Fruit fly (Drosophila melanogaster) whole organism, embryonic: ENCODE measurements around the gene alphaTub84D.

Experiments
- Asciz ChIP-seq: fragments of 200-800 bp; sonication (Bioruptor generic); optimal IDR thresholded peaks from 2 replicates; lab custom pipeline; 2017; ENCODE audit warnings: missing biosample characterization, mild to moderate bottlenecking, missing genetic modification characterization, missing genetic modification reagents
- B-H2 ChIP-seq: fragments of 200-800 bp; sonication (Bioruptor generic); optimal IDR thresholded peaks from 2 replicates; lab custom pipeline; 2018; ENCODE audit warnings: missing biosample characterization, mild to moderate bottlenecking, missing genetic modification characterization
- CG1024 ChIP-seq: fragments of 200-800 bp; sonication (Bioruptor generic); IDR thresholded peaks from 2 replicates; pipeline ENCODE4 v1.3.6; 2022; ENCODE audit warnings: missing biosample characterization, missing genetic modification characterization
- CG10543 ChIP-seq: fragments of 200-800 bp; sonication (Bioruptor generic); optimal IDR thresholded peaks from 3 replicates; lab custom pipeline; 2017; ENCODE audit warnings: missing biosample characterization, mild to moderate bottlenecking, missing genetic modification characterization, moderate library complexity
- CG10565 ChIP-seq: fragments of 200-800 bp; sonication (Bioruptor generic); optimal IDR thresholded peaks from 3 replicates; lab custom pipeline; 2016; ENCODE audit warnings: missing biosample characterization, mild to moderate bottlenecking, missing genetic modification characterization
- CG11695 ChIP-seq: fragments of 200-800 bp; sonication (Bioruptor generic); IDR thresholded peaks from 3 replicates; pipeline ENCODE4 v1.3.6; 2022; ENCODE audit warnings: missing biosample characterization, missing genetic modification characterization
- CG13296 ChIP-seq: fragments of 200-800 bp; sonication (Bioruptor generic); optimal IDR thresholded peaks from 3 replicates; lab custom pipeline; 2018; ENCODE audit warnings: missing biosample characterization, mild to moderate bottlenecking, missing genetic modification characterization
- CG16779 ChIP-seq: fragments of 200-800 bp; sonication (Bioruptor generic); IDR thresholded peaks from 2 replicates; pipeline ENCODE4 v1.3.6; 2022; ENCODE audit warnings: missing biosample characterization, missing genetic modification characterization
- CG16863 ChIP-seq: fragments of 200-800 bp; sonication (Bioruptor generic); optimal IDR thresholded peaks from 3 replicates; lab custom pipeline; 2016; ENCODE audit warnings: missing biosample characterization, missing genetic modification characterization
- CG17802 ChIP-seq: fragments of 200-800 bp; sonication (Bioruptor generic); optimal IDR thresholded peaks from 2 replicates; lab custom pipeline; 2018; ENCODE audit warnings: missing biosample characterization, mild to moderate bottlenecking, missing genetic modification characterization, moderate library complexity
- CG18619 ChIP-seq: fragments of 200-800 bp; sonication (Bioruptor generic); optimal IDR thresholded peaks from 3 replicates; lab custom pipeline; 2017; ENCODE audit warnings: missing biosample characterization, mild to moderate bottlenecking, missing genetic modification characterization
- CG30431 ChIP-seq: fragments of 200-800 bp; sonication (Bioruptor generic); optimal IDR thresholded peaks from 2 replicates; lab custom pipeline; 2017; ENCODE audit warnings: missing biosample characterization, missing genetic modification characterization
- CG31388 ChIP-seq: fragments of 200-800 bp; sonication (Bioruptor generic); optimal IDR thresholded peaks from 2 replicates; lab custom pipeline; 2016; ENCODE audit warnings: missing biosample characterization, missing genetic modification characterization
- CG34224 ChIP-seq: fragments of 200-800 bp; sonication (Bioruptor generic); IDR thresholded peaks from 3 replicates; pipeline ENCODE4 v1.3.6; 2022; ENCODE audit warnings: missing biosample characterization, missing genetic modification characterization; ENCODE audit not compliant: partially characterized antibody
- CG4820 ChIP-seq: fragments of 200-800 bp; sonication (Bioruptor generic); optimal IDR thresholded peaks from 3 replicates; lab custom pipeline; 2016; ENCODE audit warnings: missing biosample characterization, missing genetic modification characterization
- CG4854 ChIP-seq: fragments of 200-800 bp; sonication (Bioruptor generic); optimal IDR thresholded peaks from 2 replicates; lab custom pipeline; 2016; ENCODE audit warnings: missing biosample characterization, missing genetic modification characterization, inconsistent platforms
- CG5180 ChIP-seq: fragments of 200-800 bp; sonication (Bioruptor generic); optimal IDR thresholded peaks from 3 replicates; lab custom pipeline; 2017; ENCODE audit warnings: missing biosample characterization, missing genetic modification characterization, mild to moderate bottlenecking, moderate library complexity, missing genetic modification reagents
- CG6175 ChIP-seq: fragments of 200-800 bp; sonication (Bioruptor generic); IDR thresholded peaks from 3 replicates; pipeline ENCODE4 v1.3.6; 2022; ENCODE audit warnings: missing biosample characterization, missing genetic modification characterization
- CG8290 ChIP-seq, 3 experiments: fragments of 200-800 bp; sonication (Bioruptor generic); optimal IDR thresholded peaks; 2 replicates each; lab custom pipeline; 2016 to 2019; ENCODE audit warnings: missing biosample characterization in 3 of 3, missing genetic modification characterization in 3 of 3, mild to moderate bottlenecking in 2 of 3, moderate library complexity in 1 of 3
- CG8924 ChIP-seq: fragments of 200-800 bp; optimal IDR thresholded peaks from 3 replicates; lab custom pipeline; 2019; ENCODE audit warnings: missing biosample characterization, mild to moderate bottlenecking, missing genetic modification characterization, moderate library complexity
- CHES-1-like ChIP-seq: fragments of 200-800 bp; sonication (Bioruptor generic); optimal IDR thresholded peaks from 2 replicates; lab custom pipeline; 2016; ENCODE audit warnings: missing biosample characterization, missing genetic modification characterization
- CTCF ChIP-seq: fragments of 200-800 bp; sonication (Bioruptor generic); optimal IDR thresholded peaks from 2 replicates; lab custom pipeline; 2017; ENCODE audit warnings: missing biosample characterization, mild to moderate bottlenecking, missing genetic modification characterization, moderate library complexity
- Deaf1 ChIP-seq: fragments of 200-800 bp; optimal IDR thresholded peaks from 3 replicates; lab custom pipeline; 2019; ENCODE audit warnings: missing biosample characterization, mild to moderate bottlenecking, missing genetic modification characterization, moderate library complexity
- Dll ChIP-seq: fragments of 200-800 bp; sonication (Bioruptor generic); IDR thresholded peaks from 4 replicates; pipeline ENCODE4 v1.3.6; 2022; ENCODE audit warnings: missing biosample characterization, missing genetic modification characterization; ENCODE audit not compliant: partially characterized antibody
- Meics ChIP-seq: fragments of 200-800 bp; sonication (Bioruptor generic); optimal IDR thresholded peaks from 2 replicates; lab custom pipeline; 2017; ENCODE audit warnings: missing biosample characterization, mild to moderate bottlenecking, missing genetic modification characterization
- NfI ChIP-seq: fragments of 200-800 bp; sonication (Bioruptor generic); optimal IDR thresholded peaks from 3 replicates; lab custom pipeline; 2018; ENCODE audit warnings: missing biosample characterization, mild to moderate bottlenecking, missing genetic modification characterization, moderate library complexity
- Side ChIP-seq: fragments of 200-800 bp; sonication (Bioruptor generic); optimal IDR thresholded peaks from 2 replicates; lab custom pipeline; 2016; ENCODE audit warnings: missing biosample characterization, missing genetic modification characterization
- aop ChIP-seq: fragments of 200-800 bp; sonication (Bioruptor generic); IDR thresholded peaks from 2 replicates; pipeline ENCODE4 v1.3.6; 2022; ENCODE audit warnings: missing biosample characterization, missing genetic modification characterization
- cg ChIP-seq: fragments of 200-800 bp; sonication (Bioruptor generic); optimal IDR thresholded peaks from 3 replicates; lab custom pipeline; 2019; ENCODE audit warnings: missing biosample characterization, mild to moderate bottlenecking, missing genetic modification characterization, moderate library complexity
- chinmo ChIP-seq: fragments of 200-800 bp; sonication (Bioruptor generic); IDR thresholded peaks from 4 replicates; pipeline ENCODE4 v1.3.6; 2022; ENCODE audit warnings: missing biosample characterization, missing genetic modification characterization; ENCODE audit not compliant: partially characterized antibody
- ci ChIP-seq: fragments of 200-800 bp; sonication (Bioruptor generic); IDR thresholded peaks from 3 replicates; pipeline ENCODE4 v1.3.6; 2022; ENCODE audit warnings: missing biosample characterization, missing genetic modification characterization
- crp ChIP-seq, 2 experiments: fragments of 200-800 bp; sonication (Bioruptor generic); optimal IDR thresholded peaks; 2 replicates in 1 of 2; 3 replicates in 1 of 2; lab custom pipeline; 2017; ENCODE audit warnings: missing biosample characterization in 2 of 2, missing genetic modification characterization in 2 of 2, mild to moderate bottlenecking in 1 of 2, moderate library complexity in 1 of 2
- dpn ChIP-seq, 2 experiments: fragments of 200-800 bp; sonication (Bioruptor generic); optimal IDR thresholded peaks; 3 replicates each; lab custom pipeline; 2016; ENCODE audit warnings: missing biosample characterization in 2 of 2, missing genetic modification characterization in 2 of 2
- grau ChIP-seq: fragments of 200-800 bp; optimal IDR thresholded peaks from 3 replicates; lab custom pipeline; 2019; ENCODE audit warnings: missing biosample characterization, mild to moderate bottlenecking, missing genetic modification characterization, moderate library complexity
- lab ChIP-seq: fragments of 200-800 bp; sonication (Bioruptor generic); optimal IDR thresholded peaks from 3 replicates; lab custom pipeline; 2017; ENCODE audit warnings: missing biosample characterization, missing genetic modification characterization, mild to moderate bottlenecking, moderate library complexity, missing genetic modification reagents
- lbe ChIP-seq: fragments of 200-800 bp; sonication (Bioruptor generic); optimal IDR thresholded peaks from 2 replicates; lab custom pipeline; 2016; ENCODE audit warnings: missing biosample characterization, mild to moderate bottlenecking, missing genetic modification characterization
- mirr ChIP-seq: fragments of 200-800 bp; sonication (Bioruptor generic); optimal IDR thresholded peaks from 3 replicates; lab custom pipeline; 2018; ENCODE audit warnings: missing biosample characterization, mild to moderate bottlenecking, missing genetic modification characterization
- p53 ChIP-seq: fragments of 200-800 bp; sonication (Bioruptor generic); optimal IDR thresholded peaks from 2 replicates; lab custom pipeline; 2016; ENCODE audit warnings: missing biosample characterization, missing genetic modification characterization
- pb ChIP-seq: fragments of 200-800 bp; sonication (Bioruptor generic); optimal IDR thresholded peaks from 3 replicates; lab custom pipeline; 2016; ENCODE audit warnings: missing biosample characterization, missing genetic modification characterization
- phol ChIP-seq: fragments of 200-800 bp; sonication (Bioruptor generic); optimal IDR thresholded peaks from 3 replicates; lab custom pipeline; 2018; ENCODE audit warnings: missing biosample characterization, mild to moderate bottlenecking, missing genetic modification characterization, moderate library complexity
- psq ChIP-seq: fragments of 200-800 bp; sonication (Bioruptor generic); optimal IDR thresholded peaks from 2 replicates; lab custom pipeline; 2017; ENCODE audit warnings: missing biosample characterization, missing genetic modification characterization
- ranshi ChIP-seq: fragments of 200-800 bp; sonication (Bioruptor generic); IDR thresholded peaks from 2 replicates; pipeline ENCODE4 v1.3.6; 2022; ENCODE audit warnings: missing biosample characterization, missing genetic modification characterization
- salm ChIP-seq: fragments of 200-800 bp; sonication (Bioruptor generic); optimal IDR thresholded peaks from 2 replicates; lab custom pipeline; 2018; ENCODE audit warnings: missing biosample characterization, mild to moderate bottlenecking, missing genetic modification characterization
- sd ChIP-seq: fragments of 200-800 bp; sonication (Bioruptor generic); optimal IDR thresholded peaks from 3 replicates; lab custom pipeline; 2018; ENCODE audit warnings: missing biosample characterization, mild to moderate bottlenecking, missing genetic modification characterization, moderate library complexity
- sens-2 ChIP-seq: fragments of 200-800 bp; sonication (Bioruptor generic); IDR thresholded peaks from 2 replicates; pipeline ENCODE4 v1.3.6; 2022; ENCODE audit warnings: missing biosample characterization, missing genetic modification characterization
- sob ChIP-seq: fragments of 200-800 bp; sonication (Bioruptor generic); IDR thresholded peaks from 2 replicates; pipeline ENCODE4 v1.3.6; 2022; ENCODE audit warnings: missing biosample characterization, missing genetic modification characterization
- sqz ChIP-seq: fragments of 200-800 bp; sonication (Bioruptor generic); optimal IDR thresholded peaks from 3 replicates; lab custom pipeline; 2018; ENCODE audit warnings: missing biosample characterization, mild to moderate bottlenecking, missing genetic modification characterization
- sug ChIP-seq: fragments of 200-800 bp; optimal IDR thresholded peaks from 2 replicates; lab custom pipeline; 2019; ENCODE audit warnings: missing biosample characterization, mild to moderate bottlenecking, missing genetic modification characterization, moderate library complexity
- tup ChIP-seq: fragments of 200-800 bp; sonication (Bioruptor generic); optimal IDR thresholded peaks from 2 replicates; lab custom pipeline; 2016; ENCODE audit warnings: missing biosample characterization, mild to moderate bottlenecking, missing genetic modification characterization, moderate library complexity
- zf30C ChIP-seq: fragments of 200-800 bp; sonication (Bioruptor generic); optimal IDR thresholded peaks from 3 replicates; lab custom pipeline; 2018; ENCODE audit warnings: missing biosample characterization, mild to moderate bottlenecking, missing genetic modification characterization

The alphaTub84D gene

DNA sequence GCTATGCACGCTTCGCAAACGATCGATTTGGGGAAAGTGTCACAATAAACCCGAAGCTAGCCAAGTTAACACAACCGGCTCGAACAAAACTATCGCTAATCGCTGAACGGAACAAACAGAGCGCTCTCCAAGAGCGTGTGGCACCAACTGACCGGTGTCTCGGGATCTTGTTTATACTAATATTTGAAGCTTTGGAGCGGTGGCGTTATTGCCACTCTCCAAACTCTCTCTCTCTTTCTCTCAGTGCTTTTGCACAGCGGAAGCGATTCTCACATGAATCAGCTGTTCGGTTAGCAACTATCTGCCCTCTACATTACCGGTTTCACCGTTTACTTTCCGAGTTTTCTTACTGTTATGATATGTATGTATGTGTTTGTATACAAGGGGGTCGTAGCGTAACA lies 39.1 kb upstream of the alphaTub84D start (continued):
- 0 out of 2 replicates have a peak, but pooled peaks have one; percentile 18 for TF ChIP-seq CG16779
- peak; percentile 23; the same call in 1 of the 2 replicates for TF ChIP-seq CG1024
- TF ChIP-seq Side (GFP tag; lab: Kevin White, UChicago) = no peak
- no peak for TF ChIP-seq lbe
- no peak for TF ChIP-seq CTCF
- TF ChIP-seq grau (tag; lab: Kevin White, UChicago) = no peak
- no peak for TF ChIP-seq CHES-1-like (GFP tag; lab: Kevin White, UChicago)
- no peak for TF ChIP-seq CG4854
- TF ChIP-seq CG8924 = no peak
- TF ChIP-seq cg (GFP tag; lab: Kevin White, UChicago) = peak; percentile 41
- TF ChIP-seq CG31388 (GFP tag; lab: Kevin White, UChicago) = no peak
- no peak for TF ChIP-seq psq (GFP tag; lab: Kevin White, UChicago)
- TF ChIP-seq Deaf1 (tag; lab: Kevin White, UChicago) = peak; percentile 74
- TF ChIP-seq CG34224 (GFP tag; lab: Robert Waterston, UW) = peak; percentile 51
- TF ChIP-seq CG8290 (GFP tag; optimal IDR thresholded peaks at IDR 0.05; lab: Kevin White, UChicago) = no peak
- peak in 1 of 2 experiments; percentile 53 for TF ChIP-seq CG8290 (tag; optimal IDR thresholded peaks at IDR 0.05; lab: Kevin White, UChicago)
- TF ChIP-seq sqz = no peak
- no peak for TF ChIP-seq sob (GFP tag; lab: Robert Waterston, UW)
- peak; percentile 40 for TF ChIP-seq CG13296 (GFP tag; lab: Kevin White, UChicago)
- no peak for TF ChIP-seq p53 (GFP tag; lab: Kevin White, UChicago)
- TF ChIP-seq CG5180 = no peak
- TF ChIP-seq sd = peak; percentile 1
- TF ChIP-seq chinmo (GFP tag; lab: Robert Waterston, UW) = peak; percentile 91; the same call in 3 of the 4 replicates
- no peak for TF ChIP-seq NfI (GFP tag; lab: Kevin White, UChicago)
- no peak for TF ChIP-seq CG17802 (tag; lab: Kevin White, UChicago)
- TF ChIP-seq sug (tag; lab: Kevin White, UChicago) = peak; percentile 74
- TF ChIP-seq aop = peak; percentile 25; the same call in 1 of the 2 replicates
- TF ChIP-seq dpn (GFP tag; optimal IDR thresholded peaks at IDR 0.05; lab: Kevin White, UChicago) = no peak
- TF ChIP-seq ranshi (GFP tag; lab: Robert Waterston, UW) = peak; percentile 13; the same call in 1 of the 2 replicates
- peak; percentile 28 for TF ChIP-seq lab (GFP tag; lab: Kevin White, UChicago)
- no peak for TF ChIP-seq pb (GFP tag; lab: Kevin White, UChicago)
- peak; percentile 28 for TF ChIP-seq CG10543 (GFP tag; lab: Kevin White, UChicago)
- no peak for TF ChIP-seq salm (tag; lab: Kevin White, UChicago)
- TF ChIP-seq CG6175 (GFP tag; lab: Robert Waterston, UW) = 0 out of 3 replicates have a peak, but pooled peaks have one; percentile 60
- no peak for TF ChIP-seq tup (GFP tag; lab: Kevin White, UChicago)
- TF ChIP-seq ci (GFP tag; lab: Robert Waterston, UW) = peak; percentile 50; the same call in 1 of the 3 replicates
- peak in 1 of 2 experiments; percentile 72 for TF ChIP-seq crp (GFP tag; optimal IDR thresholded peaks at IDR 0.05; lab: Kevin White, UChicago)
- 0 out of 2 replicates have a peak, but pooled peaks have one; percentile 6 for TF ChIP-seq sens-2 (GFP tag; lab: Robert Waterston, UW)
- TF ChIP-seq Asciz (GFP tag; lab: Kevin White, UChicago) = no peak
- no peak for TF ChIP-seq CG11695
- no peak for TF ChIP-seq CG18619 (GFP tag; lab: Kevin White, UChicago)
- TF ChIP-seq Dll (GFP tag; lab: Robert Waterston, UW) = no peak
- no peak for TF ChIP-seq CG16863
- TF ChIP-seq Meics = no peak
- peak; percentile 37 for TF ChIP-seq B-H2
- no peak for TF ChIP-seq phol (tag; lab: Kevin White, UChicago)
- TF ChIP-seq zf30C (GFP tag; lab: Kevin White, UChicago) = no peak
- TF ChIP-seq CG4820 = no peak
- no peak for TF ChIP-seq CG10565 (GFP tag; lab: Kevin White, UChicago)
- peak; percentile 87 for TF ChIP-seq mirr (GFP tag; lab: Kevin White, UChicago)
- no peak for TF ChIP-seq CG30431 (GFP tag; lab: Kevin White, UChicago)
